Fruit fly (Drosophila melanogaster): ENCODE data around the gene Set2.

Set2 gene

dm6 chrX:13376520-13376919, 36.5 kb upstream of the Set2 start (continued):
- TF ChIP-seq CG31627 (GFP tag; optimal IDR thresholded peaks at IDR 0.05) (peak; percentile 35), CG32006 (GFP tag; optimal IDR thresholded peaks at IDR 0.05) (peak; percentile 61), CG6854 (GFP tag; optimal IDR thresholded peaks at IDR 0.05) (no peak), ss (GFP tag; optimal IDR thresholded peaks at IDR 0.05) (peak in 1 of 2 experiments; percentile 25), Eip75B (GFP tag; optimal IDR thresholded peaks at IDR 0.05) (peak; percentile 51), CG34406 (GFP tag; optimal IDR thresholded peaks at IDR 0.05) (peak; percentile 22), Smox (GFP tag; optimal IDR thresholded peaks at IDR 0.05) (peak; percentile 37), Hr38 (GFP tag; optimal IDR thresholded peaks at IDR 0.05) (no peak), CG6276 (GFP tag; optimal IDR thresholded peaks at IDR 0.05) (peak; percentile 34), CG8119 (GFP tag; IDR thresholded peaks at IDR 0.05) (peak; percentile 44; the same call in 1 of the 3 replicates), CG3032 (tag; optimal IDR thresholded peaks at IDR 0.05) (peak; percentile 46), Sox14 (GFP tag; optimal IDR thresholded peaks at IDR 0.05) (peak; percentile 44), CG8319 (GFP tag; optimal IDR thresholded peaks at IDR 0.05) (peak; percentile 14), CG6792 (GFP tag; optimal IDR thresholded peaks at IDR 0.05) (peak; percentile 36), pdm3 (GFP tag; optimal IDR thresholded peaks at IDR 0.05) (peak; percentile 69), eg (GFP tag; IDR thresholded peaks at IDR 0.05) (peak; percentile 47; the same call in 1 of the 3 replicates)

dm6 chrX:13383770-13384169, 29.3 kb upstream of the Set2 start:
- peak; percentile 72 for TF ChIP-seq lz (GFP tag; optimal IDR thresholded peaks at IDR 0.05)
- no peak for TF ChIP-seq spab (GFP tag; optimal IDR thresholded peaks at IDR 0.05)
- TF ChIP-seq CG10631 (GFP tag; optimal IDR thresholded peaks at IDR 0.05): peak; percentile 50
- TF ChIP-seq CG11902 (GFP tag; optimal IDR thresholded peaks at IDR 0.05): peak; percentile 27
- peak; percentile 15 for TF ChIP-seq CG3032 (tag; optimal IDR thresholded peaks at IDR 0.05)
- TF ChIP-seq Eip78C (GFP tag): peak; percentile 75
- TF ChIP-seq esn (GFP tag; optimal IDR thresholded peaks at IDR 0.05): peak; percentile 74
- TF ChIP-seq fd59A (GFP tag; optimal IDR thresholded peaks at IDR 0.05): no peak
- TF ChIP-seq CG7368 (GFP tag; optimal IDR thresholded peaks at IDR 0.05): peak; percentile 35
- peak; percentile 56 to 62 for TF ChIP-seq ss (GFP tag; optimal IDR thresholded peaks at IDR 0.05)
- TF ChIP-seq svp (GFP tag): peak; percentile 83
- TF ChIP-seq Eip93F (GFP tag; optimal IDR thresholded peaks at IDR 0.05): no peak
- TF ChIP-seq Lpt (GFP tag; optimal IDR thresholded peaks at IDR 0.05): peak; percentile 62
- TF ChIP-seq dac (GFP tag; optimal IDR thresholded peaks at IDR 0.05): peak; percentile 33
- TF ChIP-seq CG6854 (GFP tag; optimal IDR thresholded peaks at IDR 0.05): peak; percentile 14
- peak; percentile 63; the same call in 2 of the 3 replicates for TF ChIP-seq eg (GFP tag; IDR thresholded peaks at IDR 0.05)
- TF ChIP-seq CG8119 (GFP tag; IDR thresholded peaks at IDR 0.05): peak; percentile 40; the same call in 1 of the 3 replicates
- 0 out of 2 replicates have a peak, but pooled peaks have one; percentile 23 for TF ChIP-seq CG15336 (GFP tag; IDR thresholded peaks at IDR 0.05)
- no peak for TF ChIP-seq CG4318 (GFP tag; optimal IDR thresholded peaks at IDR 0.05)
- TF ChIP-seq Hr4 (GFP tag; optimal IDR thresholded peaks at IDR 0.05): peak; percentile 51
- peak; percentile 48 for TF ChIP-seq CG6792 (GFP tag; optimal IDR thresholded peaks at IDR 0.05)
- TF ChIP-seq CG3919 (GFP tag; optimal IDR thresholded peaks at IDR 0.05): peak; percentile 71
- TF ChIP-seq CG11294 (GFP tag; IDR thresholded peaks at IDR 0.05): no peak
- peak; percentile 39 for TF ChIP-seq CG32006 (GFP tag; optimal IDR thresholded peaks at IDR 0.05)
- peak; percentile 64 for TF ChIP-seq Smox (GFP tag; optimal IDR thresholded peaks at IDR 0.05)
- TF ChIP-seq CG6808 (GFP tag; optimal IDR thresholded peaks at IDR 0.05): peak; percentile 59
- TF ChIP-seq pdm3 (GFP tag; optimal IDR thresholded peaks at IDR 0.05): peak; percentile 73
- peak; percentile 43 for TF ChIP-seq dsx (GFP tag; optimal IDR thresholded peaks at IDR 0.05; ENCODE audit: poor library complexity, severe bottlenecking)
- TF ChIP-seq Blimp-1 (GFP tag; optimal IDR thresholded peaks at IDR 0.05): no peak
- TF ChIP-seq Ets96B (tag; optimal IDR thresholded peaks at IDR 0.05): peak; percentile 18
- no peak for TF ChIP-seq CG16779 (tag; optimal IDR thresholded peaks at IDR 0.05)
- peak; percentile 74 for TF ChIP-seq Met (GFP tag; optimal IDR thresholded peaks at IDR 0.05)
- TF ChIP-seq Sox15 (GFP tag; optimal IDR thresholded peaks at IDR 0.05): no peak
- peak; percentile 52 for TF ChIP-seq Ets21C (GFP tag; optimal IDR thresholded peaks at IDR 0.05)
- peak; percentile 77 for TF ChIP-seq fkh (GFP tag; optimal IDR thresholded peaks at IDR 0.05)
- peak; percentile 45 for TF ChIP-seq Eip75B (GFP tag; optimal IDR thresholded peaks at IDR 0.05)
- TF ChIP-seq CG9139 (GFP tag; optimal IDR thresholded peaks at IDR 0.05): peak; percentile 46
- peak; percentile 37 for TF ChIP-seq Sox102F (GFP tag; optimal IDR thresholded peaks at IDR 0.05)
- TF ChIP-seq salr (GFP tag; optimal IDR thresholded peaks at IDR 0.05): peak; percentile 16 to 26
- peak; percentile 73 for TF ChIP-seq Hr39 (GFP tag; optimal IDR thresholded peaks at IDR 0.05)
- TF ChIP-seq OdsH (GFP tag; optimal IDR thresholded peaks at IDR 0.05): peak; percentile 59
- peak; percentile 71 for TF ChIP-seq CG31627 (GFP tag; optimal IDR thresholded peaks at IDR 0.05)
- TF ChIP-seq Hr38 (GFP tag; optimal IDR thresholded peaks at IDR 0.05): peak; percentile 46
- TF ChIP-seq CG6276 (GFP tag; optimal IDR thresholded peaks at IDR 0.05): peak; percentile 18
- peak; percentile 53 for TF ChIP-seq CG34406 (GFP tag; optimal IDR thresholded peaks at IDR 0.05)

Measured in whole organism, prepupa.